Worm (Caenorhabditis elegans) whole organism, L2 larva: ENCODE data around the gene C08B6.3.

ENCODE experiments used
- C34F6.9 ChIP-seq: fragments of 150-350 bp; optimal IDR thresholded peaks from 2 replicates; lab custom pipeline; 2014; ENCODE audit warnings: missing biosample characterization, missing genetic modification characterization
- F13H6.1 ChIP-seq: sonication (generic microtip); optimal IDR thresholded peaks from 2 replicates; lab custom pipeline; 2016; ENCODE audit warnings: missing genetic modification characterization, missing compliant biosample characterization
- R02D3.7 ChIP-seq: fragments of 150-350 bp; optimal IDR thresholded peaks from 2 replicates; lab custom pipeline; 2014; ENCODE audit warnings: missing biosample characterization, missing genetic modification characterization
- Y55F3AM.14 ChIP-seq: fragments of 200-800 bp; sonication (Bioruptor generic); optimal IDR thresholded peaks from 2 replicates; lab custom pipeline; 2018; ENCODE audit warnings: mild to moderate bottlenecking, missing genetic modification characterization, missing compliant biosample characterization
- ZK546.5 ChIP-seq: sonication (generic microtip); optimal IDR thresholded peaks from 2 replicates; lab custom pipeline; 2017; ENCODE audit warnings: missing biosample characterization, missing genetic modification characterization
- ama-1 ChIP-seq: fragments of 150-350 bp; optimal IDR thresholded peaks from 2 replicates; lab custom pipeline; 2018; ENCODE audit warnings: inconsistent platforms
- blmp-1 ChIP-seq: sonication (generic microtip); optimal IDR thresholded peaks from 2 replicates; lab custom pipeline; 2017; ENCODE audit warnings: missing genetic modification characterization, mild to moderate bottlenecking, missing compliant biosample characterization, antibody characterized with exemption, moderate library complexity; ENCODE audit not compliant: insufficient read depth
- ceh-16 ChIP-seq: fragments of 150-350 bp; optimal IDR thresholded peaks from 2 replicates; lab custom pipeline; 2014; ENCODE audit warnings: missing biosample characterization, missing genetic modification characterization
- ceh-82 ChIP-seq: fragments of 150-350 bp; optimal IDR thresholded peaks from 2 replicates; lab custom pipeline; 2014; ENCODE audit warnings: missing biosample characterization, missing genetic modification characterization
- crh-2 ChIP-seq: sonication (generic microtip); optimal IDR thresholded peaks from 2 replicates; lab custom pipeline; 2017; ENCODE audit warnings: missing biosample characterization, missing genetic modification characterization
- dmd-4 ChIP-seq: sonication (generic microtip); optimal IDR thresholded peaks from 2 replicates; lab custom pipeline; 2017; ENCODE audit warnings: missing biosample characterization, missing genetic modification characterization
- egl-27 ChIP-seq: sonication (generic microtip); optimal IDR thresholded peaks from 3 replicates; lab custom pipeline; 2017; ENCODE audit warnings: missing biosample characterization, missing genetic modification reagents, missing genetic modification characterization
- elt-1 ChIP-seq: fragments of 150-350 bp; optimal IDR thresholded peaks from 2 replicates; lab custom pipeline; 2014; ENCODE audit warnings: missing biosample characterization, missing genetic modification characterization
- fos-1 ChIP-seq: fragments of 150-350 bp; optimal IDR thresholded peaks from 2 replicates; lab custom pipeline; 2014; ENCODE audit warnings: missing biosample characterization, missing genetic modification characterization
- gmeb-1 ChIP-seq: fragments of 150-350 bp; optimal IDR thresholded peaks from 2 replicates; lab custom pipeline; 2014; ENCODE audit warnings: missing biosample characterization, missing genetic modification characterization
- lin-11 ChIP-seq: fragments of 150-350 bp; sonication (generic microtip); optimal IDR thresholded peaks from 2 replicates; lab custom pipeline; 2014; ENCODE audit warnings: missing biosample characterization, missing genetic modification characterization, inconsistent platforms, mixed read lengths
- lin-13 ChIP-seq: fragments of 150-350 bp; optimal IDR thresholded peaks from 2 replicates; lab custom pipeline; 2014; ENCODE audit warnings: missing biosample characterization, missing genetic modification reagents, missing genetic modification characterization
- lsy-2 ChIP-seq, 2 experiments: fragments of 150-350 bp in 1 of 2; sonication (generic microtip) in 1 of 2; optimal IDR thresholded peaks; 2 replicates each; lab custom pipeline; 2014 to 2017; ENCODE audit warnings: missing biosample characterization in 2 of 2, missing genetic modification characterization in 2 of 2
- mab-5 ChIP-seq: fragments of 150-350 bp; optimal IDR thresholded peaks from 2 replicates; lab custom pipeline; 2014; ENCODE audit warnings: missing biosample characterization, missing genetic modification characterization
- mdl-1 ChIP-seq, 2 experiments: fragments of 150-350 bp in 1 of 2; sonication (generic microtip) in 1 of 2; optimal IDR thresholded peaks; 2 replicates each; lab custom pipeline; 2017; ENCODE audit warnings: missing biosample characterization in 2 of 2, missing genetic modification characterization in 2 of 2
- nhr-11 ChIP-seq: fragments of 150-350 bp; optimal IDR thresholded peaks from 2 replicates; lab custom pipeline; 2014; ENCODE audit warnings: missing biosample characterization, missing genetic modification characterization
- nhr-12 ChIP-seq: fragments of 150-350 bp; optimal IDR thresholded peaks from 2 replicates; lab custom pipeline; 2014; ENCODE audit warnings: missing biosample characterization, missing genetic modification characterization
- nhr-21 ChIP-seq: fragments of 150-350 bp; optimal IDR thresholded peaks from 2 replicates; lab custom pipeline; 2014; ENCODE audit warnings: missing biosample characterization, missing genetic modification characterization
- nhr-23 ChIP-seq: fragments of 150-350 bp; optimal IDR thresholded peaks from 2 replicates; lab custom pipeline; 2014; ENCODE audit warnings: missing biosample characterization, missing genetic modification reagents, missing genetic modification characterization
- nhr-237 ChIP-seq: fragments of 150-350 bp; optimal IDR thresholded peaks from 2 replicates; lab custom pipeline; 2014; ENCODE audit warnings: missing biosample characterization, missing genetic modification characterization
- nhr-6 ChIP-seq: fragments of 150-350 bp; optimal IDR thresholded peaks from 2 replicates; lab custom pipeline; 2014; ENCODE audit warnings: missing biosample characterization, missing genetic modification characterization
- sem-4 ChIP-seq: fragments of 150-350 bp; optimal IDR thresholded peaks from 2 replicates; lab custom pipeline; 2014; ENCODE audit warnings: missing biosample characterization, missing genetic modification reagents, missing genetic modification characterization
- skn-1 ChIP-seq: sonication (generic microtip); optimal IDR thresholded peaks from 2 replicates; lab custom pipeline; 2017; ENCODE audit warnings: missing biosample characterization, missing genetic modification characterization
- sma-3 ChIP-seq: sonication (generic microtip); optimal IDR thresholded peaks from 2 replicates; lab custom pipeline; 2016; ENCODE audit warnings: missing genetic modification reagents, missing genetic modification characterization, missing compliant biosample characterization
- sma-9 ChIP-seq, 2 experiments: fragments of 150-350 bp in 1 of 2; sonication (generic microtip) in 1 of 2; optimal IDR thresholded peaks; 2 replicates each; lab custom pipeline; 2014 to 2016; ENCODE audit warnings: missing genetic modification characterization in 2 of 2, mild to moderate bottlenecking in 1 of 2, missing biosample characterization in 1 of 2, missing compliant biosample characterization in 1 of 2, missing genetic modification reagents in 1 of 2, moderate library complexity in 1 of 2
- unc-39 ChIP-seq: fragments of 150-350 bp; optimal IDR thresholded peaks from 2 replicates; lab custom pipeline; 2014; ENCODE audit warnings: missing biosample characterization, missing genetic modification characterization
- unc-55 ChIP-seq: fragments of 150-350 bp; sonication (generic microtip); optimal IDR thresholded peaks from 3 replicates; lab custom pipeline; 2014; ENCODE audit warnings: missing biosample characterization, missing genetic modification reagents, missing genetic modification characterization
- unc-62 ChIP-seq: fragments of 150-350 bp; optimal IDR thresholded peaks from 2 replicates; lab custom pipeline; 2014; ENCODE audit warnings: missing biosample characterization, missing genetic modification reagents, missing genetic modification characterization
- zag-1 ChIP-seq: fragments of 150-350 bp; optimal IDR thresholded peaks from 2 replicates; lab custom pipeline; 2014; ENCODE audit warnings: missing biosample characterization, missing genetic modification characterization
- ztf-1 ChIP-seq: fragments of 200-800 bp; sonication (Bioruptor generic); conservative IDR thresholded peaks from 2 replicates; pipeline ENCODE4 v1.3.6; 2022; ENCODE audit warnings: missing genetic modification characterization, missing compliant biosample characterization
- ztf-11 ChIP-seq: sonication (generic microtip); optimal IDR thresholded peaks from 2 replicates; lab custom pipeline; 2017; ENCODE audit warnings: missing biosample characterization, missing genetic modification characterization
- ztf-4 ChIP-seq: fragments of 150-350 bp; optimal IDR thresholded peaks from 2 replicates; lab custom pipeline; 2014; ENCODE audit warnings: missing biosample characterization, missing genetic modification characterization

C08B6.3 gene

ce11 chrV:10091152-10091551 lies 20.9 kb downstream of the C08B6.3 start, which contains the start of gene R04B5.11:
Gene R04B5.11 (minus strand): TSS chrV:10091252.
- TF ChIP-seq dmd-4 (tag; lab: Kevin White, UChicago): no peak
- no peak for TF ChIP-seq nhr-12 (tag; lab: Kevin White, UChicago)
- no peak for TF ChIP-seq R02D3.7 (tag; lab: Kevin White, UChicago)
- TF ChIP-seq unc-55: no peak
- no peak for TF ChIP-seq lsy-2 (tag; optimal IDR thresholded peaks at IDR 0.05; lab: Kevin White, UChicago)
- no peak for TF ChIP-seq ZK546.5 (tag; lab: Kevin White, UChicago)
- no peak for TF ChIP-seq ceh-16
- TF ChIP-seq crh-2 (tag; lab: Kevin White, UChicago): no peak
- TF ChIP-seq sma-9 (GFP tag; optimal IDR thresholded peaks at IDR 0.05; lab: Kevin White, UChicago): no peak
- TF ChIP-seq sma-9 (tag; optimal IDR thresholded peaks at IDR 0.05; lab: Kevin White, UChicago): no peak
- TF ChIP-seq unc-39: no peak
- TF ChIP-seq ceh-82: no peak
- no peak for TF ChIP-seq gmeb-1 (tag; lab: Kevin White, UChicago)
- no peak for TF ChIP-seq Y55F3AM.14
- no peak for TF ChIP-seq skn-1
- TF ChIP-seq lin-11 (tag; lab: Kevin White, UChicago): no peak
- no peak for TF ChIP-seq nhr-23 (tag; lab: Kevin White, UChicago)
- TF ChIP-seq nhr-11 (tag; lab: Kevin White, UChicago): no peak

DNA sequence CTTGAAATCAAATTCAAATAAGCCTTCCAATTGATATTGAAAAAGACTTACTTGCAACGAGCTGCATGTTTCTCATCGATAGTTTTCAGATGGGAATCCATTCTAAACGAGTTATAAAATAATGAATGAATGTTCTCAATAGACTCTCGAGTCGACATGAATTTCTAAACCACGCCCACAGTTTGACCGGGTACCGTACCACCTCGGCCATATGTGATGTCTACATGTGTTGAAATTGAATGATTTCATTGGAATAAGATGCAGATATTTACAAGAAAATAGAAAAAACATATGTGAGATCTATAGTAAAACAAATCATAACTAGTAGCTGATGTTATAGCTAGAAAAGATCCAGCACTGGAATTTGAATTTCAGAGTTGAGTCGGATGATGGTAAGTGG lies 21.6 kb downstream of the C08B6.3 start, which contains the start of gene R04B5.7:
Gene R04B5.7, minus strand, starts transcription at position 101 of the 400 bp plus-strand sequence.
- TF ChIP-seq Y55F3AM.14: no peak
- no peak for TF ChIP-seq crh-2 (tag; lab: Kevin White, UChicago)
- no peak for TF ChIP-seq nhr-12 (tag; lab: Kevin White, UChicago)
- TF ChIP-seq fos-1 (tag; lab: Kevin White, UChicago): no peak
- no peak for TF ChIP-seq lin-13 (GFP tag; lab: Kevin White, UChicago)
- no peak for TF ChIP-seq nhr-237
- TF ChIP-seq egl-27 (tag; lab: Kevin White, UChicago): no peak
- TF ChIP-seq lsy-2 (tag; optimal IDR thresholded peaks at IDR 0.05; lab: Kevin White, UChicago): no peak
- no peak for TF ChIP-seq nhr-6
- TF ChIP-seq unc-55: no peak
- no peak for TF ChIP-seq ztf-1
- no peak for TF ChIP-seq ama-1 (lab: Kevin White, UChicago)
- TF ChIP-seq dmd-4 (tag; lab: Kevin White, UChicago): no peak
- TF ChIP-seq sem-4: no peak
- no peak for TF ChIP-seq unc-62 (GFP tag; lab: Kevin White, UChicago)
- TF ChIP-seq blmp-1 (tag; lab: Kevin White, UChicago): no peak
- TF ChIP-seq nhr-21 (tag; lab: Kevin White, UChicago): no peak
- no peak for TF ChIP-seq R02D3.7 (tag; lab: Kevin White, UChicago)
- TF ChIP-seq elt-1 (tag; lab: Kevin White, UChicago): no peak

- TF ChIP-seq ztf-4 (no peak), blmp-1 (tag; lab: Kevin White, UChicago) (peak; percentile 55), F13H6.1 (peak; percentile 29), egl-27 (tag; lab: Kevin White, UChicago) (peak; percentile 35), fos-1 (tag; lab: Kevin White, UChicago) (peak; percentile 69), nhr-12 (tag; lab: Kevin White, UChicago) (no peak), lin-11 (tag; lab: Kevin White, UChicago) (no peak), mab-5 (no peak), C34F6.9 (tag; lab: Kevin White, UChicago) (peak; percentile 21), crh-2 (tag; lab: Kevin White, UChicago) (peak; percentile 35), mdl-1 (tag; optimal IDR thresholded peaks at IDR 0.05; lab: Kevin White, UChicago) (peak; percentile 15 to 45), nhr-21 (tag; lab: Kevin White, UChicago) (peak; percentile 65), lsy-2 (tag; optimal IDR thresholded peaks at IDR 0.05; lab: Kevin White, UChicago) (peak in 1 of 2 experiments; percentile 39), sma-3 (GFP tag; lab: Kevin White, UChicago) (peak; percentile 32), ceh-82 (no peak), sma-9 (GFP tag; optimal IDR thresholded peaks at IDR 0.05; lab: Kevin White, UChicago) (peak; percentile 87), sma-9 (tag; optimal IDR thresholded peaks at IDR 0.05; lab: Kevin White, UChicago) (no peak)
Observed at ce11 chrV:10087103-10087502, 25.0 kb downstream of the C08B6.3 start, which contains the start of gene R04B5.5. Gene R04B5.5 (plus strand): TSS chrV:10087480.

ce11 chrV:10086141-10086540 lies 25.9 kb downstream of the C08B6.3 start:
- TF ChIP-seq lsy-2 (tag; optimal IDR thresholded peaks at IDR 0.05; lab: Kevin White, UChicago) (peak in 1 of 2 experiments; percentile 13), mab-5 (no peak), sma-9 (GFP tag; optimal IDR thresholded peaks at IDR 0.05; lab: Kevin White, UChicago) (peak; percentile 32), sma-9 (tag; optimal IDR thresholded peaks at IDR 0.05; lab: Kevin White, UChicago) (no peak), nhr-23 (tag; lab: Kevin White, UChicago) (no peak), nhr-21 (tag; lab: Kevin White, UChicago) (no peak), Y55F3AM.14 (no peak), unc-62 (GFP tag; lab: Kevin White, UChicago) (no peak), dmd-4 (tag; lab: Kevin White, UChicago) (no peak), F13H6.1 (peak; percentile 37), zag-1 (no peak), ztf-11 (tag; lab: Kevin White, UChicago) (no peak), ztf-1 (no peak)
